Fruit fly (Drosophila melanogaster) whole organism: ENCODE data around the gene obe.

Experiments used
- CG8478 ChIP-seq: fragments of >200 bp; optimal IDR thresholded peaks from 2 replicates; lab custom pipeline; 2018; ENCODE audit warnings: inconsistent platforms
- EcR ChIP-seq, 2 experiments: fragments of >200 bp; optimal IDR thresholded peaks; 2 replicates each; lab custom pipeline; 2017; ENCODE audit warnings: missing biosample characterization in 2 of 2, missing genetic modification characterization in 2 of 2, missing genetic modification reagents in 2 of 2
- pan ChIP-seq: fragments of >200 bp; optimal IDR thresholded peaks from 2 replicates; lab custom pipeline; 2017
- psq ChIP-seq: fragments of >200 bp; optimal IDR thresholded peaks from 2 replicates; lab custom pipeline; 2017

dm6 chr3R:15447791-15448190 lies 38.1 kb upstream of the obe start:
- TF ChIP-seq pan (lab: Kevin White, UChicago): no peak
- TF ChIP-seq EcR (GFP tag; optimal IDR thresholded peaks at IDR 0.05; lab: Kevin White, UChicago): no peak
- TF ChIP-seq psq (lab: Kevin White, UChicago): no peak
- TF ChIP-seq CG8478: no peak
